Fruit fly (Drosophila melanogaster) whole organism, adult: ENCODE data around the gene RpL3.

Experiments
- CG11617 ChIP-seq: fragments of 200-800 bp; sonication (Bioruptor generic); optimal IDR thresholded peaks from 2 replicates; lab custom pipeline; 2017; ENCODE audit warnings: mild to moderate bottlenecking, missing biosample characterization, missing genetic modification reagents, missing genetic modification characterization
- CG12768 ChIP-seq: fragments of 200-800 bp; sonication (Bioruptor generic); optimal IDR thresholded peaks from 2 replicates; lab custom pipeline; 2017; ENCODE audit warnings: missing biosample characterization, missing genetic modification characterization, mild to moderate bottlenecking, moderate library complexity, missing genetic modification reagents
- CG14711 ChIP-seq: fragments of 200-800 bp; sonication (Bioruptor generic); optimal IDR thresholded peaks from 2 replicates; lab custom pipeline; 2018; ENCODE audit warnings: missing biosample characterization, mild to moderate bottlenecking, missing genetic modification characterization, moderate library complexity
- CG1620 ChIP-seq: fragments of 200-800 bp; sonication (Bioruptor generic); optimal IDR thresholded peaks from 2 replicates; lab custom pipeline; 2016; ENCODE audit warnings: missing biosample characterization, missing genetic modification characterization
- CG33017 ChIP-seq: fragments of 200-800 bp; sonication (Bioruptor generic); optimal IDR thresholded peaks from 2 replicates; lab custom pipeline; 2018; ENCODE audit warnings: missing biosample characterization, mild to moderate bottlenecking, missing genetic modification characterization, moderate library complexity
- CG7045 ChIP-seq: fragments of 200-800 bp; sonication (Bioruptor generic); optimal IDR thresholded peaks from 2 replicates; lab custom pipeline; 2017; ENCODE audit warnings: missing biosample characterization, mild to moderate bottlenecking, missing genetic modification characterization
- Clk ChIP-seq: fragments of 200-800 bp; sonication (Bioruptor generic); optimal IDR thresholded peaks from 2 replicates; lab custom pipeline; 2017; ENCODE audit warnings: missing biosample characterization, missing genetic modification characterization
- Crg-1 ChIP-seq: fragments of 200-800 bp; sonication (Bioruptor generic); optimal IDR thresholded peaks from 2 replicates; lab custom pipeline; 2016; ENCODE audit warnings: missing biosample characterization, missing genetic modification characterization
- Hr96 ChIP-seq: fragments of 200-800 bp; sonication (Bioruptor generic); optimal IDR thresholded peaks from 2 replicates; lab custom pipeline; 2016; ENCODE audit warnings: missing biosample characterization, missing genetic modification characterization
- Mnt ChIP-seq: fragments of 200-800 bp; sonication (Bioruptor generic); optimal IDR thresholded peaks from 2 replicates; lab custom pipeline; 2016; ENCODE audit warnings: missing biosample characterization, mild to moderate bottlenecking, missing genetic modification characterization
- bab1 ChIP-seq: fragments of 200-800 bp; sonication (Bioruptor generic); optimal IDR thresholded peaks from 3 replicates; lab custom pipeline; 2019; ENCODE audit warnings: missing biosample characterization, mild to moderate bottlenecking, missing genetic modification characterization, moderate library complexity
- cic ChIP-seq: fragments of 200-800 bp; sonication (Bioruptor generic); optimal IDR thresholded peaks from 2 replicates; lab custom pipeline; 2017; ENCODE audit warnings: missing biosample characterization, mild to moderate bottlenecking, missing genetic modification characterization, moderate library complexity
- cnc ChIP-seq, 2 experiments: fragments of >200 bp; optimal IDR thresholded peaks; 2 replicates each; lab custom pipeline; 2017
- ovo ChIP-seq: fragments of 200-800 bp; sonication (Bioruptor generic); optimal IDR thresholded peaks from 2 replicates; lab custom pipeline; 2016; ENCODE audit warnings: missing biosample characterization, missing genetic modification characterization
- pad ChIP-seq: fragments of 200-800 bp; sonication (Bioruptor generic); optimal IDR thresholded peaks from 3 replicates; lab custom pipeline; 2017; ENCODE audit warnings: missing biosample characterization, missing genetic modification characterization, mild to moderate bottlenecking, moderate library complexity, missing genetic modification reagents
- tj ChIP-seq: fragments of 200-800 bp; sonication (Bioruptor generic); optimal IDR thresholded peaks from 3 replicates; lab custom pipeline; 2017; ENCODE audit warnings: missing biosample characterization, mild to moderate bottlenecking, missing genetic modification characterization, moderate library complexity
- toe ChIP-seq: fragments of 200-800 bp; sonication (Bioruptor generic); optimal IDR thresholded peaks from 2 replicates; lab custom pipeline; 2016; ENCODE audit warnings: missing biosample characterization, missing genetic modification characterization

RpL3 gene

DNA sequence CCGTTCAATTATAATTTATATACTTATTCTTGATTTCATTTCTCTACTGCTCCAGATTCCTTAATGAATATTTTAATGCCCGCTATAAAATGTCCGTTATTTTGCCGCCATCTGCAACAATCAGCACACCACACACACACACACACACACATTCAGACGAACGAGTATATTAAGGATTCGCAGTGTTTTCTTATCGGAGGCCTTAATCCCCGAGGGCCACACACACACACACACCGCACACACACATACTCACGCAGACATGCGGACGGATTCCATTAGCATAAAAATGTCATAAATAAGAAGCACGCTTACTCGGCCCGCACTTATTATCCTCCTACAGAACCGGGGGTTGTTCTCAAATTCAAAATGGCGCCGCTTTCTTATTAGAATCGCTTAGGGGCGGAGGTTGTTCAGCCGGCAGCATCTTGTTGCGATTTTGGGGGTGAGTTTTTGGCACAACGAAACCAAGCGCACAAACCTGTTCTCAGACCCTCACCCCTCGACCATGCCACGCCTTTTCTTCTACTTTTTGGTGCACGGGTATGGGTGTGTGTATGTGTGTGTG is 39.4 kb downstream of the RpL3 start:
- TF ChIP-seq Mnt (GFP tag; lab: Kevin White, UChicago) (no peak), CG7045 (GFP tag; lab: Kevin White, UChicago) (no peak), Crg-1 (GFP tag; lab: Kevin White, UChicago) (no peak), Clk (GFP tag; lab: Kevin White, UChicago) (no peak), cnc (optimal IDR thresholded peaks at IDR 0.05; lab: Kevin White, UChicago) (no peak), pad (no peak), CG14711 (no peak), ovo (GFP tag; lab: Kevin White, UChicago) (no peak)

DNA sequence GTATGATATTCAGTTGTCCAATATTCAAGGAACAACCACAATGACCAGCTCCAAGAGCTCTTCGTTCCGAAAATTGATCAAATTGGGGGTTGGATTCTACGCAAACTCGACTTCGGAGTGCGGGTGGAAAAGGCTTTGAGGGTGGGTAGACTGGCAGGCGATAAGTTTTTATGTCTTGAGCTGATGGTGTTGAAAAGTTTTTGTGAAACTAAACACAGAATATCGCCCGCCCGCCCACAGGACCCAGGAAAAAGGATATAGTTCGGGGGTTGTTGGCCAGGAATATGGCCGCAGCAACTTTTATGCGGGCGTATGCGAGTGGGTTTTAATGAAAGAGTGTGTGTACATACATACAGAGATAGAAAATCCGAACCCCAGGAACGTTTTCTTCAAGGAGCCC is 41.9 kb downstream of the RpL3 start:
- no peak for TF ChIP-seq ovo (GFP tag; lab: Kevin White, UChicago)

DNA sequence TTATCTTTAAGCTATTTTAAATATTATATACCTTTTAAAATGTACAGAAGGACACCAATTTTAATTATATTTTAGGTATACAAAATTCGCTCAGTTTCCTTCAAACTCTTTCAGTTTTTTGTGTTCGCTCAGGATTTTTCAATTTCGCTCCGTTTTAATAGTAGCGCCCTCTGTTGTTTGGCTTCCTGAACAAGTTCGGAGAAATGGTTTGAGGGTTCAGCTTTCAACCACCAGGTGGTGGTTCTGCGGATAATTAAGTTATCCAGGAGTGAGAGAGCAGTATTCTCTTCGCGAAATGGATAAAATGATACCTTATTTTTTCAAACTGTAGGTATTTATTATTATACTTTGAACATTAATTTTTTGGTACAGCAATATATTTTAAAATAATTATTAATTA is 47.3 kb downstream of the RpL3 start:
- TF ChIP-seq CG7045 (GFP tag; lab: Kevin White, UChicago), result no peak
- no peak for TF ChIP-seq CG14711
- TF ChIP-seq tj, result no peak
- TF ChIP-seq CG1620 (GFP tag; lab: Kevin White, UChicago), result no peak
- TF ChIP-seq toe (GFP tag; lab: Kevin White, UChicago), result no peak
- no peak for TF ChIP-seq bab1 (GFP tag; lab: Kevin White, UChicago)
- no peak for TF ChIP-seq Clk (GFP tag; lab: Kevin White, UChicago)
- TF ChIP-seq CG12768 (GFP tag; lab: Kevin White, UChicago), result no peak
- no peak for TF ChIP-seq cic (GFP tag; lab: Kevin White, UChicago)
- no peak for TF ChIP-seq Mnt (GFP tag; lab: Kevin White, UChicago)
- no peak for TF ChIP-seq CG33017 (tag; lab: Kevin White, UChicago)
- no peak for TF ChIP-seq Crg-1 (GFP tag; lab: Kevin White, UChicago)
- TF ChIP-seq Hr96 (GFP tag; lab: Kevin White, UChicago), result no peak

DNA sequence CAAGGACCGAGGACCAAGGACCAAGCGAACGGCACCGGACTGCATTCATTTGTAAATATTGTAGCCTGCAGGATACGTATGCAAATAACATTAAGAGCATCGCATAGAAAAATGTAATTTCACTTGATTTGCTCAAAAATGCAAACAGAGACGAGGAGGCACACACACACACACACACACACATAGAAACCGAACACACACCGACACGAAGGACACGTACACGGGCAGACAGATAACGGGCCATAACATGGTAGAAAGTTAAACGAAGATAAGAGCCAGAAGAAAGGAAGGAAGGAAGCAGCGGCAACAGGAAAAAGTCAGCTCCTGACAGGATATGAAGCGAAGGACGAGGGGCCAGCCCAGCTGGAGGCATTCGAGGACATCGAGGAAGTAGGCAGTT is 48.9 kb downstream of the RpL3 start:
- TF ChIP-seq CG11617 (GFP tag; lab: Kevin White, UChicago), result no peak
- TF ChIP-seq CG14711, result no peak

DNA sequence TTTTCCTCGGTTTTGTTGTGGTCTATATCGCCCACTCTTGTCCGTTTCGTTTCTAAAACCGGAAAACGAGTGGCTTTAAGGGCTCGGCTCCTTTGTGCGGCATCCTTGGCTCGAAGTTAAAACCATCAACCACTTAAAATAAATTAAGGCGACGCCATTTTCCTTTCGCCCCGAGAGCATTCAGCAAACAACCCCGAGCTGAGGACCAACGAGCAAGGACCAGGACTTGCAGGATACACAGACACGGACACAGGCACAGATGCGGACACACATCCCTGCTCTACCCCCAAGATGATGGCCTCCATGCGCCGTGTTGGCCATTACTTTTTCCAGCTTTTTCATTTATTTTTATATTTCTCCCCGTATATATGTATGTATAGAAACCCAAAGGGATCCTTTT is 51.0 kb downstream of the RpL3 start:
- TF ChIP-seq CG7045 (GFP tag; lab: Kevin White, UChicago) (no peak), Crg-1 (GFP tag; lab: Kevin White, UChicago) (no peak), Mnt (GFP tag; lab: Kevin White, UChicago) (no peak), ovo (GFP tag; lab: Kevin White, UChicago) (no peak), Hr96 (GFP tag; lab: Kevin White, UChicago) (no peak), tj (no peak), pad (no peak), Clk (GFP tag; lab: Kevin White, UChicago) (no peak), CG14711 (no peak), CG33017 (tag; lab: Kevin White, UChicago) (no peak), bab1 (GFP tag; lab: Kevin White, UChicago) (no peak), CG12768 (GFP tag; lab: Kevin White, UChicago) (no peak)
